Fruit fly (Drosophila melanogaster) whole organism, wandering third instar larva: ENCODE measurements around the gene Polr1E.

Source experiments
- Abd-B ChIP-seq: fragments of >200 bp; optimal IDR thresholded peaks from 2 replicates; lab custom pipeline; 2017; ENCODE audit warnings: missing biosample characterization, missing genetic modification characterization
- CG32264 ChIP-seq: fragments of 200-800 bp; sonication (Bioruptor generic); optimal IDR thresholded peaks from 2 replicates; lab custom pipeline; 2016; ENCODE audit warnings: missing biosample characterization, missing genetic modification characterization
- OdsH ChIP-seq: fragments of 200-800 bp; sonication (Bioruptor generic); optimal IDR thresholded peaks from 2 replicates; lab custom pipeline; 2016; ENCODE audit warnings: missing biosample characterization, mild to moderate bottlenecking, missing genetic modification characterization

dm6 chr3R:18267489-18267888 is 34.0 kb downstream of the Polr1E start, which contains the start of gene CG18599:
- TF ChIP-seq Abd-B (GFP tag; lab: Kevin White, UChicago) (no peak), OdsH (GFP tag; lab: Kevin White, UChicago) (no peak), CG32264 (GFP tag; lab: Kevin White, UChicago) (no peak)
